Fruit fly (Drosophila melanogaster) whole organism, pupa: ENCODE measurements around the gene CG14183.

Experiments used
- CG10348 ChIP-seq: fragments of 200-800 bp; sonication (Bioruptor generic); IDR thresholded peaks from 2 replicates; pipeline ENCODE4 v1.3.6; 2022; ENCODE audit warnings: missing biosample characterization, missing genetic modification characterization
- CG14655 ChIP-seq: fragments of 200-800 bp; sonication (Bioruptor generic); optimal IDR thresholded peaks from 3 replicates; lab custom pipeline; 2017; ENCODE audit warnings: mild to moderate bottlenecking, missing biosample characterization, missing genetic modification reagents, missing genetic modification characterization
- CG15710 ChIP-seq: fragments of 200-800 bp; sonication (Bioruptor generic); optimal IDR thresholded peaks from 2 replicates; lab custom pipeline; 2018; ENCODE audit warnings: missing biosample characterization, mild to moderate bottlenecking, missing genetic modification characterization, moderate library complexity
- CG32121 ChIP-seq: fragments of 200-800 bp; sonication (Bioruptor generic); IDR thresholded peaks from 2 replicates; pipeline ENCODE4 v1.3.6; 2022; ENCODE audit warnings: missing biosample characterization, missing genetic modification characterization
- CG8301 ChIP-seq: fragments of 200-800 bp; sonication (Bioruptor generic); optimal IDR thresholded peaks from 2 replicates; lab custom pipeline; 2018; ENCODE audit warnings: missing biosample characterization, mild to moderate bottlenecking, missing genetic modification characterization
- D1 ChIP-seq: fragments of 200-800 bp; sonication (Bioruptor generic); optimal IDR thresholded peaks from 2 replicates; lab custom pipeline; 2018; ENCODE audit warnings: missing biosample characterization, mild to moderate bottlenecking, missing genetic modification characterization, moderate library complexity
- EcR ChIP-seq: fragments of 200-800 bp; sonication (Bioruptor generic); optimal IDR thresholded peaks from 3 replicates; lab custom pipeline; 2019; ENCODE audit warnings: missing biosample characterization, missing genetic modification characterization, mild to moderate bottlenecking, moderate library complexity, missing genetic modification reagents
- Snoo ChIP-seq: fragments of 200-800 bp; sonication (Bioruptor generic); optimal IDR thresholded peaks from 3 replicates; lab custom pipeline; 2017; ENCODE audit warnings: missing biosample characterization, mild to moderate bottlenecking, missing genetic modification characterization, inconsistent platforms
- fd96Ca ChIP-seq: fragments of 200-800 bp; sonication (Bioruptor generic); IDR thresholded peaks from 3 replicates; pipeline ENCODE4 v1.3.6; 2022; ENCODE audit warnings: missing biosample characterization, missing genetic modification characterization

DNA sequence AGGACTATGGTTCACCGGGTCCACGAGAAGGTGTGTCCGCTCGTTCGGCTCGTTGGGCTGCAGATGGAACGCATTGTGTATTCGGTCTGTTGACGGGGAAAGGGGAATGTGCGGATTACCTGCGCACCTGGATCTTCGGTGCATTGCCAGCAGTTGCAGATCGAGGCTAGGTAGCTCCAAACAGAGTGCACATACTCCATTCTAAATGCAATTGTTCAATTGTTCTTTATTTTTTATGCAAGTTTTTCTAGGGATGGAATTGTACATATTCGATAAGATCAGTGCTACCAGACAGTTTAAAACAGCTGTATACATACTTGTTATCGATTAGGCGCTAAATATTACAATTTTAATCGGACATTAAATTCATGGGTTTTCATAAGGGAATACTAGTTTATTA is 1.1 kb upstream of the CG14183 start, which contains the start of gene Lamtor1:
- TF ChIP-seq CG14655 (no peak), EcR (GFP tag; lab: Kevin White, UChicago) (no peak), D1 (tag; lab: Kevin White, UChicago) (no peak), CG8301 (no peak), CG32121 (GFP tag; lab: Robert Waterston, UW) (no peak), CG15710 (no peak), CG10348 (GFP tag; lab: Robert Waterston, UW) (no peak), Snoo (tag; lab: Kevin White, UChicago) (no peak), fd96Ca (no peak)
